Fruit fly (Drosophila melanogaster): Measurements from ENCODE around the gene ND-20.

dm6 chrX:15950056-15950455 lies 36.6 kb downstream of the ND-20 start:
- no peak for TF ChIP-seq wor (GFP tag; IDR thresholded peaks at IDR 0.05)
- TF ChIP-seq Taf1 (GFP tag; IDR thresholded peaks at IDR 0.05), result no peak

All from whole organism, embryonic.